Fruit fly (Drosophila melanogaster): ENCODE results near the gene awd.

DNA sequence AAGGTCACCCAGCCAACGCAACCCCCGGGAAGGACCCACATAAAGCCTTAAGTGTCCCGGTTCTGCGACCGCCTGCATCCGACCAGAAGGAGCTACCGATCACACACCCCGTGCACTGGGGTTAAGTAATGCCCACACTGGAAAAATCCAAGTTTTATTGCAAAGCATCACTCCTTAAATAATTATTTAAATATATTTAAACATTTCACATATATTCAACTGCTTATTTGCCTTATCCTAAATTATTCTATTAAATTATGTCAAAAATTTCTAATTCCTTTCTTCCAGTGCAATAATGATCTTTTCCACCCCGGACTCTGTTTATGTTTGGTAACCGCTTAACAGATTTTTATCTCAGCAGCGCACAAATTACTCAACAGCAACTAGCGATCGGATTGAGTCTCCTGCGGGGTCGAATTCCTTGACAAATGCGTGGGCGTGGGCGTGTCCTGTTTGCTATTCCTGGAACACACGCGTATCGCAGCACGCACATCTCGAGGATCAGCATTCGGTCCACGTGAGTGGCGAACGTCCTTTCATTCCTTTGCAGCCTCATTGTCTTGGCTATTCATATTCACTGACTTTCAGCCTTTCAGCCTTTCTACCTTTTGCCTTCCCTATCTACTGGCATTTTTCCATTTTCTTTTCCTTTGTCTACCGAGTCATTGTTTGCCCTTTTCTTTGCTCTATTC lies 41.2 kb downstream of the awd start:
- TF ChIP-seq CG11617 (GFP tag; optimal IDR thresholded peaks at IDR 0.05) (no peak), kay (GFP tag; ENCODE audit: borderline replicate concordance) (no peak), CG33017 (tag; optimal IDR thresholded peaks at IDR 0.05) (no peak), Crg-1 (GFP tag; optimal IDR thresholded peaks at IDR 0.05) (no peak), ovo (GFP tag; optimal IDR thresholded peaks at IDR 0.05) (no peak), Clk (GFP tag; optimal IDR thresholded peaks at IDR 0.05) (no peak), toe (GFP tag; optimal IDR thresholded peaks at IDR 0.05) (no peak), cic (GFP tag; optimal IDR thresholded peaks at IDR 0.05) (no peak), CG7101 (tag; optimal IDR thresholded peaks at IDR 0.05) (no peak)

Data from whole organism, adult.